Worm (Caenorhabditis elegans): ENCODE measurements around the gene M88.3.
A peak's percentile ranks its signal among the peaks of the same experiment; 100 is the strongest.

The M88.3 gene

ce11 chrIII:4496085-4496484, 48.8 kb downstream of the M88.3 start (continued):
- TF ChIP-seq egl-27 (tag; optimal IDR thresholded peaks at IDR 0.05) (no peak), nhr-11 (tag; optimal IDR thresholded peaks at IDR 0.05) (no peak)

ce11 chrIII:4495685-4496084, 49.2 kb downstream of the M88.3 start:
- no peak for TF ChIP-seq tag-97 (GFP tag; IDR thresholded peaks at IDR 0.05)
- TF ChIP-seq mdt-29 (GFP tag; IDR thresholded peaks at IDR 0.05), result no peak

- TF ChIP-seq T26A8.4 (GFP tag; IDR thresholded peaks at IDR 0.05) (no peak), ceh-82 (tag; optimal IDR thresholded peaks at IDR 0.05) (no peak), daf-8 (GFP tag; IDR thresholded peaks at IDR 0.05) (no peak), nhr-11 (tag; optimal IDR thresholded peaks at IDR 0.05) (no peak), ceh-28 (tag; optimal IDR thresholded peaks at IDR 0.05) (no peak), Y5F2A.4 (GFP tag; optimal IDR thresholded peaks at IDR 0.05) (no peak)
Measured at ce11 chrIII:4495250-4495649, 49.6 kb downstream of the M88.3 start.

- TF ChIP-seq ces-1 (GFP tag; optimal IDR thresholded peaks at IDR 0.05) (no peak), dve-1 (tag; optimal IDR thresholded peaks at IDR 0.05; ENCODE audit: insufficient read depth) (peak; percentile 88), egl-27 (tag; optimal IDR thresholded peaks at IDR 0.05) (no peak), mdl-1 (tag; optimal IDR thresholded peaks at IDR 0.05) (peak; percentile 3 to 78), mep-1 (tag; optimal IDR thresholded peaks at IDR 0.05) (peak; percentile 67), tra-1 (GFP tag; IDR thresholded peaks at IDR 0.05) (peak; percentile 47; the same call in 1 of the 2 replicates), zip-11 (GFP tag; IDR thresholded peaks at IDR 0.05) (no peak), lin-15B (tag; optimal IDR thresholded peaks at IDR 0.05) (no peak), Y105C5A.15 (GFP tag; IDR thresholded peaks at IDR 0.05) (0 out of 2 replicates have a peak, but pooled peaks have one; percentile 39), dmd-8 (GFP tag; IDR thresholded peaks at IDR 0.05) (no peak), nhr-102 (tag; optimal IDR thresholded peaks at IDR 0.05) (peak; percentile 37), ztf-7 (tag; optimal IDR thresholded peaks at IDR 0.05) (no peak), mdt-29 (GFP tag; IDR thresholded peaks at IDR 0.05) (no peak), pqm-1 (tag; optimal IDR thresholded peaks at IDR 0.05) (peak; percentile 58), lim-7 (GFP tag; IDR thresholded peaks at IDR 0.05) (no peak), rbr-2 (tag; optimal IDR thresholded peaks at IDR 0.05) (peak; percentile 16), Y75B8A.6 (GFP tag; IDR thresholded peaks at IDR 0.05) (no peak; the same call in 1 of the 2 replicates), F37D6.2 (tag; optimal IDR thresholded peaks at IDR 0.05) (no peak), dpl-1 (GFP tag; optimal IDR thresholded peaks at IDR 0.05) (peak; percentile 37), fkh-10 (GFP tag; optimal IDR thresholded peaks at IDR 0.05) (no peak), zip-2 (tag; optimal IDR thresholded peaks at IDR 0.05) (peak; percentile 22), nhr-28 (tag; optimal IDR thresholded peaks at IDR 0.05) (peak; percentile 79), lir-3 (tag; optimal IDR thresholded peaks at IDR 0.05) (no peak), nhr-41 (GFP tag; IDR thresholded peaks at IDR 0.05) (no peak), unc-62 (GFP tag; optimal IDR thresholded peaks at IDR 0.05 in 1 of 2) (no peak), unc-62 (tag; optimal IDR thresholded peaks at IDR 0.05) (no peak), cey-2 (tag; optimal IDR thresholded peaks at IDR 0.05; ENCODE audit: borderline replicate concordance, insufficient read depth) (peak; percentile 78), jun-1 (tag; optimal IDR thresholded peaks at IDR 0.05) (no peak), hlh-30 (tag; optimal IDR thresholded peaks at IDR 0.05; ENCODE audit: insufficient read depth) (peak; percentile 87), dmd-6 (GFP tag; IDR thresholded peaks at IDR 0.05) (peak; percentile 82), nhr-76 (tag; optimal IDR thresholded peaks at IDR 0.05) (no peak), mxl-3 (GFP tag; optimal IDR thresholded peaks at IDR 0.05) (peak; percentile 77), ZK546.5 (tag; optimal IDR thresholded peaks at IDR 0.05) (no peak), nhr-11 (tag; optimal IDR thresholded peaks at IDR 0.05) (no peak), nhr-6 (tag; optimal IDR thresholded peaks at IDR 0.05) (no peak), Y48G9A.11 (GFP tag; IDR thresholded peaks at IDR 0.05) (no peak), saeg-2 (GFP tag; IDR thresholded peaks at IDR 0.05) (no peak), daf-16 (GFP tag; optimal IDR thresholded peaks at IDR 0.05) (no peak), daf-16 (tag; optimal IDR thresholded peaks at IDR 0.05) (peak; percentile 67), nhr-10 (tag; optimal IDR thresholded peaks at IDR 0.05) (no peak), lsy-2 (tag; optimal IDR thresholded peaks at IDR 0.05) (peak in 1 of 2 experiments; percentile 73)
Measured at ce11 chrIII:4494541-4495010, 50.3 kb downstream of the M88.3 start.
